Worm (Caenorhabditis elegans): ENCODE data around the gene nhr-3.

DNA sequence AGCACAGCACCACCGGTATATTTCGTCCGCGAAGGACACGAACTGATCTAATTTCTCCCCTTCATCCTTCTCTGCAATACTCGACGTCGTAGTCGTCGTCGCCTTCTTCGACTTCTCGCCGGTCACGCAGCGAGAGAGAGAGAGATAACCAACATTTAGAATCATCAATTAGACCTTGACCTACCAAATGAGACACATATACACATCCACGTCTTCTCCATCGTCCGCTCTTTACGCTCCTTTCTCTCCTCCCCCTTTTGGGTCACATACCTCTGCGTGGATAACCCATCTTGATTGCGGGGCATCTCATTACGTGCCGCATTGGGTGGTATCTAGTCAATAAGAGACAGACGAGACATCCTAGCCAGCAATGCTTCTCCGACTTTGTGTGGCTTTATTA lies 23.1 kb downstream of the nhr-3 start, which contains the start of gene sym-1:
- no peak for TF ChIP-seq pha-4 (tag; optimal IDR thresholded peaks at IDR 0.05)
- no peak for TF ChIP-seq elt-3 (tag; optimal IDR thresholded peaks at IDR 0.05)
- TF ChIP-seq zip-8 (tag; optimal IDR thresholded peaks at IDR 0.05): no peak
- TF ChIP-seq ztf-11 (tag; optimal IDR thresholded peaks at IDR 0.05): no peak
- no peak for TF ChIP-seq nhr-76 (tag; optimal IDR thresholded peaks at IDR 0.05)
- no peak for TF ChIP-seq unc-62 (GFP tag; optimal IDR thresholded peaks at IDR 0.05)
- TF ChIP-seq nhr-12 (tag; optimal IDR thresholded peaks at IDR 0.05): no peak
- TF ChIP-seq lsy-2 (tag; optimal IDR thresholded peaks at IDR 0.05): no peak
- no peak for TF ChIP-seq nhr-28 (tag; optimal IDR thresholded peaks at IDR 0.05)
- TF ChIP-seq snpc-4 (tag; optimal IDR thresholded peaks at IDR 0.05): no peak

Data from whole organism, mixed stage, embryonic.